Worm (Caenorhabditis elegans) whole organism, young adult: ENCODE results near the gene pmp-5.

Source experiments
- B0336.3 ChIP-seq: fragments of 200-800 bp; sonication (Bioruptor generic); IDR thresholded peaks from 2 replicates; pipeline ENCODE4 v1.3.6; 2022; ENCODE audit warnings: missing genetic modification characterization, missing compliant biosample characterization
- F33H1.4 ChIP-seq: fragments of 200-800 bp; sonication (Bioruptor generic); IDR thresholded peaks from 2 replicates; pipeline ENCODE4 v1.3.6; 2022; ENCODE audit warnings: missing genetic modification reagents, missing genetic modification characterization, missing compliant biosample characterization
- F39B2.1 ChIP-seq: fragments of 200-800 bp; sonication (Bioruptor generic); IDR thresholded peaks from 2 replicates; pipeline ENCODE4 v1.3.6; 2022; ENCODE audit warnings: missing genetic modification reagents, missing genetic modification characterization, missing compliant biosample characterization
- F52B5.7 ChIP-seq: sonication (generic microtip); optimal IDR thresholded peaks from 2 replicates; lab custom pipeline; 2016; ENCODE audit warnings: mild to moderate bottlenecking, missing genetic modification characterization, missing compliant biosample characterization
- F57C9.4 ChIP-seq: sonication (generic microtip); optimal IDR thresholded peaks from 2 replicates; lab custom pipeline; 2017; ENCODE audit warnings: mild to moderate bottlenecking, missing genetic modification characterization, missing compliant biosample characterization
- K12H6.12 ChIP-seq: fragments of 200-800 bp; sonication (Bioruptor generic); optimal IDR thresholded peaks from 2 replicates; lab custom pipeline; 2018; ENCODE audit warnings: mild to moderate bottlenecking, missing genetic modification characterization, missing compliant biosample characterization
- T07F8.4 ChIP-seq: sonication (generic microtip); optimal IDR thresholded peaks from 2 replicates; lab custom pipeline; 2016; ENCODE audit warnings: mild to moderate bottlenecking, missing genetic modification characterization, moderate library complexity, missing compliant biosample characterization
- Y53G8AR.9 ChIP-seq: fragments of 200-800 bp; sonication (Bioruptor generic); conservative IDR thresholded peaks from 2 replicates; pipeline ENCODE4 v1.3.6; 2022; ENCODE audit warnings: missing genetic modification reagents, missing genetic modification characterization, missing compliant biosample characterization
- akir-1 ChIP-seq: fragments of 200-800 bp; sonication (Bioruptor generic); optimal IDR thresholded peaks from 2 replicates; lab custom pipeline; 2018; ENCODE audit warnings: mild to moderate bottlenecking, missing genetic modification characterization, moderate library complexity, missing compliant biosample characterization
- ama-1 ChIP-seq, 3 experiments: fragments of 150-350 bp in 1 of 3; sonication (generic microtip) in 2 of 3; optimal IDR thresholded peaks; 2 replicates each; lab custom pipeline; 2014 to 2018; ENCODE audit warnings: missing biosample characterization in 2 of 3, missing genetic modification characterization in 2 of 3, missing genetic modification reagents in 2 of 3
- atf-7 ChIP-seq: sonication (generic microtip); optimal IDR thresholded peaks from 2 replicates; lab custom pipeline; 2017; ENCODE audit warnings: mild to moderate bottlenecking, missing genetic modification characterization, missing compliant biosample characterization
- attf-3 ChIP-seq: fragments of 200-800 bp; sonication (Bioruptor generic); conservative IDR thresholded peaks from 2 replicates; pipeline ENCODE4 v1.3.6; 2022; ENCODE audit warnings: missing genetic modification reagents, missing genetic modification characterization, missing compliant biosample characterization
- attf-6 ChIP-seq: fragments of 200-800 bp; sonication (Bioruptor generic); IDR thresholded peaks from 2 replicates; pipeline ENCODE4 v1.3.6; 2022; ENCODE audit warnings: missing genetic modification reagents, missing genetic modification characterization, missing compliant biosample characterization
- bed-1 ChIP-seq: fragments of 200-800 bp; sonication (Bioruptor generic); IDR thresholded peaks from 2 replicates; pipeline ENCODE4 v1.3.6; 2022; ENCODE audit warnings: missing genetic modification reagents, missing genetic modification characterization, missing compliant biosample characterization
- cebp-1 ChIP-seq, 2 experiments: fragments of 200-800 bp in 1 of 2; sonication (Bioruptor generic) in 1 of 2; sonication (generic microtip) in 1 of 2; IDR thresholded peaks in 1 of 2; optimal IDR thresholded peaks in 1 of 2; 2 replicates each; pipeline versions ENCODE4 v1.3.6 to Lab custom; 2017 to 2022; ENCODE audit warnings: missing compliant biosample characterization in 2 of 2, missing genetic modification characterization in 2 of 2, mild to moderate bottlenecking in 1 of 2, missing genetic modification reagents in 1 of 2, moderate library complexity in 1 of 2
- cebp-2 ChIP-seq: fragments of 200-800 bp; sonication (Bioruptor generic); IDR thresholded peaks from 2 replicates; pipeline ENCODE4 v1.3.6; 2022; ENCODE audit warnings: missing genetic modification characterization, missing compliant biosample characterization
- ceh-91 ChIP-seq: fragments of 200-800 bp; sonication (Bioruptor generic); IDR thresholded peaks from 2 replicates; pipeline ENCODE4 v1.3.6; 2022; ENCODE audit warnings: missing genetic modification reagents, missing genetic modification characterization, missing compliant biosample characterization
- chd-7 ChIP-seq: sonication (generic microtip); optimal IDR thresholded peaks from 2 replicates; lab custom pipeline; 2016; ENCODE audit warnings: mild to moderate bottlenecking, missing genetic modification characterization, moderate library complexity, missing compliant biosample characterization
- dpl-1 ChIP-seq: fragments of 150-350 bp; optimal IDR thresholded peaks from 2 replicates; lab custom pipeline; 2014; ENCODE audit warnings: missing biosample characterization, missing genetic modification reagents, missing genetic modification characterization
- hlh-12 ChIP-seq: sonication (generic microtip); optimal IDR thresholded peaks from 2 replicates; lab custom pipeline; 2016; ENCODE audit warnings: missing genetic modification characterization, missing compliant biosample characterization
- hmg-1.2 ChIP-seq: fragments of 200-800 bp; sonication (Bioruptor generic); IDR thresholded peaks from 2 replicates; pipeline ENCODE4 v1.3.6; 2022; ENCODE audit warnings: missing genetic modification reagents, missing genetic modification characterization, missing compliant biosample characterization
- lag-1 ChIP-seq: fragments of 200-800 bp; sonication (Bioruptor generic); IDR thresholded peaks from 2 replicates; pipeline ENCODE4 v1.3.6; 2022; ENCODE audit warnings: missing genetic modification reagents, missing genetic modification characterization, missing compliant biosample characterization
- let-526 ChIP-seq: fragments of 200-800 bp; sonication (Bioruptor generic); IDR thresholded peaks from 2 replicates; pipeline ENCODE4 v1.3.6; 2022; ENCODE audit warnings: missing genetic modification reagents, missing genetic modification characterization, missing compliant biosample characterization
- lin-26 ChIP-seq: fragments of 200-800 bp; sonication (Bioruptor generic); IDR thresholded peaks from 2 replicates; pipeline ENCODE4 v1.3.6; 2022; ENCODE audit warnings: missing genetic modification reagents, missing genetic modification characterization, missing compliant biosample characterization
- lin-40 ChIP-seq: sonication (generic microtip); optimal IDR thresholded peaks from 2 replicates; lab custom pipeline; 2016; ENCODE audit warnings: missing genetic modification characterization, mild to moderate bottlenecking, missing compliant biosample characterization, missing genotype, missing genetic modification reagents
- lin-54 ChIP-seq: fragments of 200-800 bp; sonication (Bioruptor generic); optimal IDR thresholded peaks from 2 replicates; lab custom pipeline; 2018; ENCODE audit warnings: mild to moderate bottlenecking, missing genetic modification characterization, missing compliant biosample characterization
- lir-1 ChIP-seq: fragments of 200-800 bp; sonication (Bioruptor generic); conservative IDR thresholded peaks from 2 replicates; pipeline ENCODE4 v1.3.6; 2022; ENCODE audit warnings: missing genetic modification reagents, missing genetic modification characterization, missing compliant biosample characterization
- lsl-1 ChIP-seq: fragments of 200-800 bp; sonication (Bioruptor generic); optimal IDR thresholded peaks from 2 replicates; lab custom pipeline; 2018; ENCODE audit warnings: mild to moderate bottlenecking, missing genetic modification characterization, moderate library complexity, missing compliant biosample characterization
- lsy-27 ChIP-seq: sonication (generic microtip); optimal IDR thresholded peaks from 2 replicates; lab custom pipeline; 2017; ENCODE audit warnings: missing genetic modification characterization, mild to moderate bottlenecking, missing compliant biosample characterization, antibody characterized with exemption, missing genotype, borderline replicate concordance; ENCODE audit not compliant: insufficient read depth
- madf-6 ChIP-seq: fragments of 200-800 bp; sonication (Bioruptor generic); IDR thresholded peaks from 2 replicates; pipeline ENCODE4 v1.3.6; 2022; ENCODE audit warnings: missing genetic modification reagents, missing genetic modification characterization, missing compliant biosample characterization
- madf-8 ChIP-seq: fragments of 200-800 bp; sonication (Bioruptor generic); conservative IDR thresholded peaks from 2 replicates; pipeline ENCODE4 v1.3.6; 2022; ENCODE audit warnings: missing genetic modification reagents, missing genetic modification characterization, missing compliant biosample characterization
- nhr-27 ChIP-seq: fragments of 200-800 bp; sonication (Bioruptor generic); optimal IDR thresholded peaks from 2 replicates; lab custom pipeline; 2018; ENCODE audit warnings: mild to moderate bottlenecking, missing genetic modification characterization, moderate library complexity, missing compliant biosample characterization
- nhr-80 ChIP-seq: sonication (generic microtip); optimal IDR thresholded peaks from 2 replicates; lab custom pipeline; 2016; ENCODE audit warnings: missing genetic modification characterization, missing compliant biosample characterization
- nhr-90 ChIP-seq: sonication (generic microtip); optimal IDR thresholded peaks from 2 replicates; lab custom pipeline; 2016; ENCODE audit warnings: missing genotype, mild to moderate bottlenecking, missing genetic modification characterization, missing compliant biosample characterization
- pha-4 ChIP-seq: fragments of 150-350 bp; sonication (generic microtip); optimal IDR thresholded peaks from 2 replicates; lab custom pipeline; 2014; ENCODE audit warnings: missing biosample characterization, missing genetic modification reagents, missing genetic modification characterization
- sdz-38 ChIP-seq: sonication (generic microtip); optimal IDR thresholded peaks from 2 replicates; lab custom pipeline; 2016; ENCODE audit warnings: missing genotype, missing genetic modification characterization, missing compliant biosample characterization
- snpc-1.1 ChIP-seq: sonication (generic microtip); optimal IDR thresholded peaks from 2 replicates; lab custom pipeline; 2017; ENCODE audit warnings: missing genetic modification characterization, mild to moderate bottlenecking, missing compliant biosample characterization, antibody characterized with exemption, moderate library complexity, missing genotype, missing genetic modification reagents; ENCODE audit not compliant: insufficient read depth
- snpc-4 ChIP-seq, 5 experiments: fragments of 150-350 bp in 1 of 5; sonication (generic microtip) in 4 of 5; optimal IDR thresholded peaks; 2 replicates each; lab custom pipeline; 2014 to 2018; ENCODE audit warnings: missing genetic modification characterization in 5 of 5, missing biosample characterization in 3 of 5, antibody characterized with exemption in 2 of 5, mild to moderate bottlenecking in 2 of 5, missing compliant biosample characterization in 2 of 5, missing genotype in 2 of 5, moderate library complexity in 2 of 5, missing genetic modification reagents in 1 of 5
- tbp1 ChIP-seq: fragments of 200-800 bp; sonication (Bioruptor generic); optimal IDR thresholded peaks from 2 replicates; lab custom pipeline; 2018; ENCODE audit warnings: mild to moderate bottlenecking, missing genetic modification characterization, missing compliant biosample characterization
- tbx-9 ChIP-seq: sonication (generic microtip); optimal IDR thresholded peaks from 2 replicates; lab custom pipeline; 2016; ENCODE audit warnings: borderline replicate concordance, missing genetic modification characterization, inconsistent platforms, missing compliant biosample characterization
- xnd-1 ChIP-seq: sonication (generic microtip); optimal IDR thresholded peaks from 2 replicates; lab custom pipeline; 2016; ENCODE audit warnings: missing genotype, missing genetic modification reagents, missing genetic modification characterization, missing compliant biosample characterization
- ztf-26 ChIP-seq: sonication (generic microtip); optimal IDR thresholded peaks from 2 replicates; lab custom pipeline; 2017; ENCODE audit warnings: missing genetic modification characterization, missing compliant biosample characterization
- ztf-28 ChIP-seq: fragments of 200-800 bp; sonication (Bioruptor generic); IDR thresholded peaks from 2 replicates; pipeline ENCODE4 v1.3.6; 2022; ENCODE audit warnings: missing genetic modification reagents, missing genetic modification characterization, missing compliant biosample characterization
- ztf-3 ChIP-seq: fragments of 200-800 bp; sonication (Bioruptor generic); optimal IDR thresholded peaks from 2 replicates; lab custom pipeline; 2018; ENCODE audit warnings: mild to moderate bottlenecking, missing genetic modification characterization, missing compliant biosample characterization

Gene pmp-5

ce11 chrV:6706771-6707170 lies 41.2 kb upstream of the pmp-5 start, which contains the start of gene W02F12.4:
TSS of gene W02F12.4 (minus strand) at chrV:6706934.
- TF ChIP-seq Y53G8AR.9 (GFP tag; lab: Robert Waterston, UW) (peak; percentile 56; the same call in 1 of the 2 replicates), nhr-80 (tag; lab: Kevin White, UChicago) (peak; percentile 69), F33H1.4 (GFP tag; lab: Robert Waterston, UW) (no peak), chd-7 (tag; lab: Kevin White, UChicago) (no peak), bed-1 (GFP tag; lab: Robert Waterston, UW) (no peak), lin-40 (tag; lab: Kevin White, UChicago) (peak; percentile 34), cebp-1 (GFP tag; IDR thresholded peaks at IDR 0.05; lab: Robert Waterston, UW) (no peak), cebp-1 (tag; optimal IDR thresholded peaks at IDR 0.05; lab: Kevin White, UChicago) (peak; percentile 38), tbx-9 (tag; lab: Kevin White, UChicago) (no peak), ztf-3 (GFP tag; lab: Kevin White, UChicago) (no peak), ztf-26 (peak; percentile 33), tbp1 (peak; percentile 20), atf-7 (tag; lab: Kevin White, UChicago) (peak; percentile 90)
- TF ChIP-seq, all 124 proteins: peak for 7

ce11 chrV:6705367-6705766 lies 39.8 kb upstream of the pmp-5 start:
- no peak for TF ChIP-seq T07F8.4
- no peak for TF ChIP-seq nhr-90 (tag; lab: Kevin White, UChicago)
- no peak for TF ChIP-seq K12H6.12 (tag; lab: Kevin White, UChicago)
- no peak for TF ChIP-seq lin-40 (tag; lab: Kevin White, UChicago)
- no peak for TF ChIP-seq F52B5.7 (tag; lab: Kevin White, UChicago)
- TF ChIP-seq F39B2.1 (GFP tag; lab: Robert Waterston, UW) = no peak
- no peak for TF ChIP-seq hmg-1.2 (GFP tag; lab: Robert Waterston, UW)
- 0 out of 2 replicates have a peak, but pooled peaks have one; percentile 33 for TF ChIP-seq ceh-91 (GFP tag; lab: Robert Waterston, UW)
- no peak for TF ChIP-seq lsy-27 (tag; lab: Kevin White, UChicago)
- no peak for TF ChIP-seq madf-8
- no peak for TF ChIP-seq let-526 (GFP tag; lab: Robert Waterston, UW)
- TF ChIP-seq lsl-1 (GFP tag; lab: Kevin White, UChicago) = peak; percentile 15
- no peak for TF ChIP-seq xnd-1 (tag; lab: Kevin White, UChicago)
- no peak for TF ChIP-seq lir-1 (GFP tag; lab: Robert Waterston, UW)

DNA sequence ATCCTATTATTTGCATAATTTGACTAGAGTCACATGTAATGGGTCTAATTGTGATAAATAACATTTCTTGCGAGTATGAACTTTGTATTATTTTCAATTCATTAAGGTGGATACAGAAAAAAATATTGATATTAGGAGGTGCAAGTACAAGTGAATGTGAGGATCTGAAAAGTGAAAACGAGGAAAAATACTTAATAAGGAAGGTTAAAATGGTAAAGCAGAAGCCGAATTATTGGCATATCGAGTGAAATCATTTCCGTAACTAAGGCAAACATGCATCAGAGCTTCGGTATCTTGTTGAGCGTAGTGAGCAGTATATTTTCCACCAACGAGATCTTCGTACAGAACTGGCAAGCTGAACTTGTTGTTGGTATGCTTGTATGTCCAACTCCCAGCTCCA lies 38.9 kb upstream of the pmp-5 start:
- peak; percentile 28; the same call in 1 of the 2 replicates for TF ChIP-seq lin-26 (GFP tag; lab: Robert Waterston, UW)
- no peak for TF ChIP-seq nhr-27 (tag; lab: Kevin White, UChicago)
- TF ChIP-seq cebp-2 = no peak
- TF ChIP-seq akir-1 (GFP tag; lab: Kevin White, UChicago) = no peak
- TF ChIP-seq attf-3 = no peak
- TF ChIP-seq ama-1 (optimal IDR thresholded peaks at IDR 0.05; lab: Kevin White, UChicago) = no peak
- TF ChIP-seq ama-1 (GFP tag; optimal IDR thresholded peaks at IDR 0.05; lab: Kevin White, UChicago) = no peak
- no peak for TF ChIP-seq ztf-28 (GFP tag; lab: Robert Waterston, UW)
- peak; percentile 25 for TF ChIP-seq xnd-1 (tag; lab: Kevin White, UChicago)
- no peak for TF ChIP-seq let-526 (GFP tag; lab: Robert Waterston, UW)
- TF ChIP-seq snpc-1.1 = no peak
- TF ChIP-seq snpc-4 (GFP tag; optimal IDR thresholded peaks at IDR 0.05; lab: Kevin White, UChicago) = no peak
- no peak for TF ChIP-seq snpc-4 (tag; optimal IDR thresholded peaks at IDR 0.05; lab: Kevin White, UChicago)
- no peak for TF ChIP-seq hlh-12
- TF ChIP-seq attf-6 (GFP tag; lab: Robert Waterston, UW) = no peak
- TF ChIP-seq K12H6.12 (tag; lab: Kevin White, UChicago) = no peak
- TF ChIP-seq lin-54 = no peak
- no peak for TF ChIP-seq F57C9.4 (tag; lab: Kevin White, UChicago)
- peak; percentile 58; the same call in 1 of the 2 replicates for TF ChIP-seq B0336.3
- TF ChIP-seq sdz-38 = no peak
- no peak for TF ChIP-seq lag-1 (GFP tag; lab: Robert Waterston, UW)
- no peak for TF ChIP-seq dpl-1 (GFP tag; lab: Kevin White, UChicago)
- peak; percentile 55; the same call in 1 of the 2 replicates for TF ChIP-seq madf-6
- TF ChIP-seq pha-4 (tag; lab: Kevin White, UChicago) = no peak
